Worm (Caenorhabditis elegans) whole organism, L4/young adult: Measurements from ENCODE around the gene misc-1.

Experiments
- W03F9.2 ChIP-seq: fragments of 150-350 bp; optimal IDR thresholded peaks from 2 replicates; lab custom pipeline; 2014; ENCODE audit warnings: missing biosample characterization, missing genetic modification characterization
- dao-5 ChIP-seq: sonication (generic microtip); optimal IDR thresholded peaks from 2 replicates; lab custom pipeline; 2016; ENCODE audit warnings: missing genotype, missing genetic modification characterization, moderate library complexity, missing compliant biosample characterization
- him-1 ChIP-seq: sonication (generic microtip); optimal IDR thresholded peaks from 2 replicates; lab custom pipeline; 2016; ENCODE audit warnings: missing genotype, missing genetic modification reagents, missing genetic modification characterization, missing compliant biosample characterization

DNA sequence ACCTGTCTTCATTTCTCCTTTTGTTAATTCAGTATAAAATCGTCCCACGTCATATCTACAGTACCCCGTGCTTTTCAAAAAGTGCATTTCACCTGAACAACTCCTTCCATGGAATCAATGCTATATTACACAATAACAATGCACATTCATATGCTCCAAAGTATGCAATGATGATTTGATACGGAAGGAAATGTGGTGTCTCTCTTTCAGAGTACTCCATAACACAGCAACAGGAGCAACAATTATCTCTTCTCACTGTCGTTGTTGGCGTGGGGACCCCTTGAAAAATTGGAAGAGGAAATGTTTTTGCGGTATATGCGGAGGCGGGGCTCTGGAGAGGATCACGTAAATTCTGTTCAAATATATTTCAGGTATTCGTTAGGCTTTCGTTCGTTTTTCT is 28.9 kb upstream of the misc-1 start, which contains the start of gene cat-2:
- no peak for TF ChIP-seq dao-5 (tag; lab: Kevin White, UChicago)
- TF ChIP-seq him-1 = no peak
- no peak for TF ChIP-seq W03F9.2 (tag; lab: Kevin White, UChicago)
